Worm (Caenorhabditis elegans): Measurements from ENCODE around the gene C55A1.11.
"Not testable (repeated sequence)": the region's sequence is repeated elsewhere in the genome, so short reads cannot be mapped to it uniquely, and the experiment has no call there.

- TF ChIP-seq mdl-1, skn-1, ceh-82, pqm-1, unc-39, ztf-4, jun-1 (tag; optimal IDR thresholded peaks at IDR 0.05): not testable (repeated sequence)
Observed at ce11 chrV:15647536-15648085, 21.9 kb downstream of the C55A1.11 start, which contains the start of the genes C55A1.7 and C55A1.6.

Data from whole organism, L3 larva.